Fruit fly (Drosophila melanogaster): ENCODE results near the gene CkIalpha.

CkIalpha gene

DNA sequence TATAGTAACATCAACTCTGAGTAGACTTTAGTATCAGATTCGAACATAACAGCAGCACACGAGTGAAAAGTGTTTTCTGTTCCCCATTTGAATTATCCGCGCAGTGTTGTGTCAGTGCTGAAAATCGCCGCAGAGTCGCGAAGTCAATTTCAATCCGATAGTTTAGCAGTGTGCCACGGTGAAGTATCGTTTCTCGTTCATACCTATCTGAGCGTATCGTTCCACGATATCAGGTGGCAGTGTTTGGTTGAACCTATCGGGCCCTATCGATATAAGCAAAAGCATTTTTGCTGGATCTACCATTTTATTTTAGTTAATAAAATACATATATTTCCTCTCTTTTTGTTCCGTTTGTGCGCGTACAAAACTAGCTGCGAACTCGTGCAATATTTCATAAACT, at the start of gene CkIalpha (continued):
- TF ChIP-seq stwl (tag; optimal IDR thresholded peaks at IDR 0.05), result peak; percentile 88
- peak; percentile 52 for TF ChIP-seq Hsf (GFP tag; optimal IDR thresholded peaks at IDR 0.05)
- TF ChIP-seq bab2 (GFP tag; optimal IDR thresholded peaks at IDR 0.05), result peak; percentile 32
- no peak for TF ChIP-seq dimm (GFP tag; IDR thresholded peaks at IDR 0.05)
- no peak for TF ChIP-seq z (GFP tag; IDR thresholded peaks at IDR 0.05)
- peak; percentile 93 for TF ChIP-seq Doc3 (GFP tag; IDR thresholded peaks at IDR 0.05; ENCODE audit: partially characterized antibody)
- TF ChIP-seq CG4424 (GFP tag; optimal IDR thresholded peaks at IDR 0.05), result peak; percentile 20
- TF ChIP-seq esg (GFP tag; conservative IDR thresholded peaks at IDR 0.05), result no peak
- peak; percentile 55; the same call in 1 of the 2 replicates for TF ChIP-seq CG32772 (GFP tag; IDR thresholded peaks at IDR 0.05)
- TF ChIP-seq CG4617 (GFP tag; optimal IDR thresholded peaks at IDR 0.05; ENCODE audit: borderline replicate concordance), result peak; percentile 66
- TF ChIP-seq Dp (GFP tag; optimal IDR thresholded peaks at IDR 0.05), result peak; percentile 95
- peak; percentile 99 for TF ChIP-seq CG34224 (GFP tag; IDR thresholded peaks at IDR 0.05; ENCODE audit: partially characterized antibody)
- TF ChIP-seq Scr (GFP tag; IDR thresholded peaks at IDR 0.05; ENCODE audit: partially characterized antibody), result peak; percentile 96
- no peak for TF ChIP-seq danr (GFP tag; IDR thresholded peaks at IDR 0.05)
- TF ChIP-seq CG5953 (GFP tag; IDR thresholded peaks at IDR 0.05), result no peak
- no peak for TF ChIP-seq en (GFP tag; optimal IDR thresholded peaks at IDR 0.05)
- TF ChIP-seq lov (optimal IDR thresholded peaks at IDR 0.05), result no peak
- no peak for TF ChIP-seq lov (GFP tag; IDR thresholded peaks at IDR 0.05)
- no peak for TF ChIP-seq twi (tag; optimal IDR thresholded peaks at IDR 0.05)
- peak; percentile 99 for TF ChIP-seq bbx (GFP tag; IDR thresholded peaks at IDR 0.05; ENCODE audit: partially characterized antibody)
- no peak for TF ChIP-seq Hr39 (optimal IDR thresholded peaks at IDR 0.05)
- TF ChIP-seq sisA (GFP tag; IDR thresholded peaks at IDR 0.05), result peak; percentile 59
- TF ChIP-seq luna (GFP tag; optimal IDR thresholded peaks at IDR 0.05), result peak; percentile 66
- no peak for TF ChIP-seq CG15269 (tag; optimal IDR thresholded peaks at IDR 0.05)
- peak; percentile 79 for TF ChIP-seq CG3995 (GFP tag; optimal IDR thresholded peaks at IDR 0.05)
- peak; percentile 86 for TF ChIP-seq CG3847 (GFP tag; IDR thresholded peaks at IDR 0.05)
- peak; percentile 56 for TF ChIP-seq caup (GFP tag; optimal IDR thresholded peaks at IDR 0.05; ENCODE audit: severe bottlenecking)
- peak; percentile 11; the same call in 1 of the 3 replicates for TF ChIP-seq gce (GFP tag; IDR thresholded peaks at IDR 0.05)
- 0 out of 2 replicates have a peak, but pooled peaks have one; percentile 20 for TF ChIP-seq bowl (GFP tag; IDR thresholded peaks at IDR 0.05)
- peak; percentile 38 for TF ChIP-seq CG30020 (tag; optimal IDR thresholded peaks at IDR 0.05)
- TF ChIP-seq CG7987 (GFP tag; optimal IDR thresholded peaks at IDR 0.05), result peak; percentile 65
- no peak for TF ChIP-seq chm (GFP tag; IDR thresholded peaks at IDR 0.05)
- peak; percentile 1 for TF ChIP-seq bigmax (GFP tag; optimal IDR thresholded peaks at IDR 0.05)
- TF ChIP-seq tio (GFP tag; optimal IDR thresholded peaks at IDR 0.05), result no peak
- peak; percentile 63 for TF ChIP-seq CG30403 (GFP tag; optimal IDR thresholded peaks at IDR 0.05)
- no peak for TF ChIP-seq sqz (GFP tag; optimal IDR thresholded peaks at IDR 0.05)
- no peak for TF ChIP-seq sd (tag; optimal IDR thresholded peaks at IDR 0.05)
- TF ChIP-seq CG9876 (GFP tag; optimal IDR thresholded peaks at IDR 0.05), result peak; percentile 54
- no peak for TF ChIP-seq sim (GFP tag; IDR thresholded peaks at IDR 0.05)
- TF ChIP-seq CG12104 (GFP tag; optimal IDR thresholded peaks at IDR 0.05), result no peak
- no peak for TF ChIP-seq B-H1 (GFP tag; IDR thresholded peaks at IDR 0.05)
- TF ChIP-seq CG17912 (GFP tag; optimal IDR thresholded peaks at IDR 0.05), result peak; percentile 68
- TF ChIP-seq CG6765 (GFP tag; optimal IDR thresholded peaks at IDR 0.05), result no peak
- TF ChIP-seq wor (GFP tag; IDR thresholded peaks at IDR 0.05), result no peak
- TF ChIP-seq nmo (GFP tag; optimal IDR thresholded peaks at IDR 0.05), result peak; percentile 62
- TF ChIP-seq dati (GFP tag; IDR thresholded peaks at IDR 0.05), result no peak
- no peak; the same call in 1 of the 2 replicates for TF ChIP-seq CG32767 (GFP tag; IDR thresholded peaks at IDR 0.05)
- peak; percentile 83 for TF ChIP-seq B-H2 (GFP tag; optimal IDR thresholded peaks at IDR 0.05)
- TF ChIP-seq CG4707 (GFP tag; optimal IDR thresholded peaks at IDR 0.05), result no peak
- TF ChIP-seq fd3F (GFP tag; optimal IDR thresholded peaks at IDR 0.05), result no peak
- TF ChIP-seq ara (GFP tag; IDR thresholded peaks at IDR 0.05), result 0 out of 2 replicates have a peak, but pooled peaks have one; percentile 30
- TF ChIP-seq CG6854 (GFP tag; optimal IDR thresholded peaks at IDR 0.05), result no peak

Data from whole organism, embryonic.